Worm (Caenorhabditis elegans) whole organism, late embryonic: Measurements from ENCODE around the gene Y32B12B.8.

Experiments
- ceh-9 ChIP-seq: sonication (generic microtip); optimal IDR thresholded peaks from 2 replicates; lab custom pipeline; 2016; ENCODE audit warnings: mild to moderate bottlenecking, missing genetic modification characterization, inconsistent platforms, missing compliant biosample characterization
- hlh-30 ChIP-seq: sonication (generic microtip); optimal IDR thresholded peaks from 2 replicates; lab custom pipeline; 2017; ENCODE audit warnings: antibody characterized with exemption, missing genetic modification characterization, missing compliant biosample characterization; ENCODE audit not compliant: insufficient read depth
- nhr-11 ChIP-seq: fragments of 150-350 bp; optimal IDR thresholded peaks from 2 replicates; lab custom pipeline; 2014; ENCODE audit warnings: missing biosample characterization, missing genetic modification characterization
- nhr-232 ChIP-seq: sonication (generic microtip); optimal IDR thresholded peaks from 2 replicates; lab custom pipeline; 2016; ENCODE audit warnings: missing genetic modification characterization, missing compliant biosample characterization
- sox-2 ChIP-seq: fragments of 200-800 bp; sonication (Bioruptor generic); IDR thresholded peaks from 2 replicates; pipeline ENCODE4 v1.3.6; 2022; ENCODE audit warnings: missing genetic modification reagents, missing genetic modification characterization, missing compliant biosample characterization
- unc-42 ChIP-seq: sonication (generic microtip); optimal IDR thresholded peaks from 2 replicates; lab custom pipeline; 2016; ENCODE audit warnings: missing genotype, missing genetic modification characterization, missing compliant biosample characterization

ce11 chrV:16488172-16488571 is 47.1 kb upstream of the Y32B12B.8 start, which contains the start of gene sqst-4:
- TF ChIP-seq nhr-11 (tag; lab: Kevin White, UChicago) (no peak), sox-2 (no peak), nhr-232 (no peak), hlh-30 (tag; lab: Kevin White, UChicago) (no peak), ceh-9 (no peak), unc-42 (tag; lab: Kevin White, UChicago) (no peak)
